Fruit fly (Drosophila melanogaster): ENCODE results near the gene CG45489.

The CG45489 gene

dm6 chrX:19899978-19900377 is 29.0 kb downstream of the CG45489 start:
- TF ChIP-seq usp (GFP tag; optimal IDR thresholded peaks at IDR 0.05) (no peak), Dll (optimal IDR thresholded peaks at IDR 0.05) (no peak), pan (optimal IDR thresholded peaks at IDR 0.05) (no peak), psq (optimal IDR thresholded peaks at IDR 0.05) (no peak), CG8478 (optimal IDR thresholded peaks at IDR 0.05) (no peak), EcR (GFP tag; optimal IDR thresholded peaks at IDR 0.05) (no peak)

dm6 chrX:19897991-19898473 is 30.9 kb downstream of the CG45489 start:
- no peak for TF ChIP-seq usp (GFP tag; optimal IDR thresholded peaks at IDR 0.05)
- TF ChIP-seq EcR (GFP tag; optimal IDR thresholded peaks at IDR 0.05): no peak
- TF ChIP-seq pan (optimal IDR thresholded peaks at IDR 0.05): no peak
- TF ChIP-seq CG8478 (optimal IDR thresholded peaks at IDR 0.05): no peak
- no peak for TF ChIP-seq psq (optimal IDR thresholded peaks at IDR 0.05)
- TF ChIP-seq Dll (optimal IDR thresholded peaks at IDR 0.05): no peak

dm6 chrX:19897328-19897990 is 31.5 kb downstream of the CG45489 start:
- TF ChIP-seq usp (GFP tag; optimal IDR thresholded peaks at IDR 0.05) (no peak), Dll (optimal IDR thresholded peaks at IDR 0.05) (no peak)

- TF ChIP-seq usp (GFP tag; optimal IDR thresholded peaks at IDR 0.05) (no peak), pan (optimal IDR thresholded peaks at IDR 0.05) (no peak)
Observed at dm6 chrX:19892070-19892469, 36.9 kb downstream of the CG45489 start.

- TF ChIP-seq Dll (optimal IDR thresholded peaks at IDR 0.05) (no peak), CG8478 (optimal IDR thresholded peaks at IDR 0.05) (no peak), usp (GFP tag; optimal IDR thresholded peaks at IDR 0.05) (no peak), EcR (GFP tag; optimal IDR thresholded peaks at IDR 0.05) (no peak), psq (optimal IDR thresholded peaks at IDR 0.05) (no peak), pan (optimal IDR thresholded peaks at IDR 0.05) (no peak)
Observed at dm6 chrX:19890010-19890665, 38.8 kb downstream of the CG45489 start, which contains the start of gene amn. TSS of gene amn (minus strand) at chrX:19890060.

dm6 chrX:19889128-19889756 is 39.7 kb downstream of the CG45489 start:
- TF ChIP-seq usp (GFP tag; optimal IDR thresholded peaks at IDR 0.05): no peak
- no peak for TF ChIP-seq pan (optimal IDR thresholded peaks at IDR 0.05)
- TF ChIP-seq Dll (optimal IDR thresholded peaks at IDR 0.05): no peak
- TF ChIP-seq CG8478 (optimal IDR thresholded peaks at IDR 0.05): no peak
- TF ChIP-seq psq (optimal IDR thresholded peaks at IDR 0.05): no peak
- no peak for TF ChIP-seq EcR (GFP tag; optimal IDR thresholded peaks at IDR 0.05)

dm6 chrX:19886936-19887934 is 41.7 kb downstream of the CG45489 start:
- TF ChIP-seq Dll (optimal IDR thresholded peaks at IDR 0.05) (peak; percentile 88), CG8478 (optimal IDR thresholded peaks at IDR 0.05) (peak; percentile 45), usp (GFP tag; optimal IDR thresholded peaks at IDR 0.05) (no peak), EcR (GFP tag; optimal IDR thresholded peaks at IDR 0.05) (no peak)

dm6 chrX:19886515-19886914 is 42.5 kb downstream of the CG45489 start:
- TF ChIP-seq psq (optimal IDR thresholded peaks at IDR 0.05): no peak
- no peak for TF ChIP-seq usp (GFP tag; optimal IDR thresholded peaks at IDR 0.05)
- TF ChIP-seq Dll (optimal IDR thresholded peaks at IDR 0.05): no peak
- no peak for TF ChIP-seq EcR (GFP tag; optimal IDR thresholded peaks at IDR 0.05)
- no peak for TF ChIP-seq CG8478 (optimal IDR thresholded peaks at IDR 0.05)
- no peak for TF ChIP-seq pan (optimal IDR thresholded peaks at IDR 0.05)

dm6 chrX:19884204-19884603 is 44.8 kb downstream of the CG45489 start:
- TF ChIP-seq psq (optimal IDR thresholded peaks at IDR 0.05) (no peak), Dll (optimal IDR thresholded peaks at IDR 0.05) (no peak), EcR (GFP tag; optimal IDR thresholded peaks at IDR 0.05) (no peak), usp (GFP tag; optimal IDR thresholded peaks at IDR 0.05) (no peak), CG8478 (optimal IDR thresholded peaks at IDR 0.05) (no peak), pan (optimal IDR thresholded peaks at IDR 0.05) (no peak)

All from whole organism.